Worm (Caenorhabditis elegans): ENCODE results near the gene scl-21.
A peak's percentile ranks its signal among the peaks of the same experiment; 100 is the strongest.

scl-21 gene

DNA sequence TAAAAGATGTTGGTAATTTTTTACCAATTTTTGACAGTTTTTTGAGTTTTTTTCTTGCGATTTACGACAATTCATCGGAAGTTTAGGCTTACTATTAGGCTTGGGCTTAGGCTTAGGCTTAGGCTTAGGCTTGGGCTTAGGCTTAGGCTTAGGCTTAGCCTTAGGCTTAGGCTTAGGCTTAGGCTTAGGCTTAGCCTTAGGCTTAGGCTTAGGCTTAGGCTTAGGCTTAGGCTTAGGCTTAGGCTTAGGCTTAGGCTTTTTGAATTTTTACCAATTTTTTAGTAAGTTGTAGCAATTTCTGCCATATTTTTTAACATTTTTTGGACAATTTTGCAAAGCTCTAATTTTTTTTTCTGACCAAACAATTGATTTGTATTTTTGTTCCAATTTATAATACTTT is 33.0 kb upstream of the scl-21 start:
- TF ChIP-seq ham-2 (GFP tag; optimal IDR thresholded peaks at IDR 0.05), result peak; percentile 17

DNA sequence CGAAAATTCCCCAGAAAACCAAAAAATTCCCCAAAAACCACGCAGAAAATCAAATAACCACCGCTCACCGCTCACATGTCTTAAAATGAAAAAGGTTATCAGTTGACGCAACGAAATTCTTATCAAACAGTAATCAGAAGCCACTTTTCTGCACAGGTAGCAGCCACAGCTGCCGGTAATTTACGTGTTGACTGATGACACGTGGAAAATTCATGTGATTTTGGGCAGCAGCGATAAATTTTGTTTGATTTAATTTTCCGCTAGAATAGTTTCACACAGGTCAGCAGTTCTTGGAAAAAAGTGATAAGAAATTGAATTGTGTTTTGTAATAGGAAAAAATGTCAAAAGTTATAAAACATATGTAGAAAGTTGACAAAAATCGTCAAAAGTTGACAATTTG is 32.1 kb upstream of the scl-21 start:
- TF ChIP-seq mep-1 (tag; optimal IDR thresholded peaks at IDR 0.05) (no peak), mls-2 (tag; optimal IDR thresholded peaks at IDR 0.05) (no peak), ceh-83 (GFP tag; optimal IDR thresholded peaks at IDR 0.05) (no peak), blmp-1 (tag; optimal IDR thresholded peaks at IDR 0.05) (no peak), elt-1 (tag; optimal IDR thresholded peaks at IDR 0.05; ENCODE audit: borderline replicate concordance, insufficient read depth) (no peak), ham-2 (GFP tag; optimal IDR thresholded peaks at IDR 0.05) (no peak)

DNA sequence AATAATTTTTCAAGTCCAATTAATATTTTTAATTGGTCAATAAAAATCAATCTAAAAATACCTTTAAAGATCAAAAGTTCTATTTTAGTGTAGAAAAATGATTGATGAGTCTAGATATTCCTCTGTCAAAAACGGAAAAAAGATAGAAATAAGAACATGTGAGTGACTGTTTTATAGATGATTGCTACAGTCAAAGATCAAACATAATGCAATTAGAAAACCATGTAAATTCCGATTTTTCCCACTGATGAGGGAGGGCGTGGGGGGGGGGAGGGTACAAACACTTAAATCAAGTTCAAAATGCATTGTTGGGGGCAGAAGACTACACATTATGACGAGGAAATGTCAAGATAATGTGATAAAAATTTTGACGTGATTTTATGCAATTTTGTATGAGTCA is 30.7 kb upstream of the scl-21 start:
- no peak for TF ChIP-seq ceh-43 (GFP tag; optimal IDR thresholded peaks at IDR 0.05)
- no peak for TF ChIP-seq nhr-76 (tag; optimal IDR thresholded peaks at IDR 0.05)
- no peak for TF ChIP-seq ztf-11 (tag; optimal IDR thresholded peaks at IDR 0.05)
- no peak for TF ChIP-seq lin-32 (GFP tag; optimal IDR thresholded peaks at IDR 0.05)
- no peak for TF ChIP-seq drap-1 (GFP tag; optimal IDR thresholded peaks at IDR 0.05)
- TF ChIP-seq mab-5 (tag; optimal IDR thresholded peaks at IDR 0.05), result no peak
- TF ChIP-seq nhr-237 (tag; optimal IDR thresholded peaks at IDR 0.05), result no peak
- TF ChIP-seq nhr-12 (tag; optimal IDR thresholded peaks at IDR 0.05), result no peak
- TF ChIP-seq snpc-4 (tag; optimal IDR thresholded peaks at IDR 0.05), result no peak
- TF ChIP-seq pha-4 (tag; optimal IDR thresholded peaks at IDR 0.05), result no peak
- no peak for TF ChIP-seq mls-2 (tag; optimal IDR thresholded peaks at IDR 0.05)

DNA sequence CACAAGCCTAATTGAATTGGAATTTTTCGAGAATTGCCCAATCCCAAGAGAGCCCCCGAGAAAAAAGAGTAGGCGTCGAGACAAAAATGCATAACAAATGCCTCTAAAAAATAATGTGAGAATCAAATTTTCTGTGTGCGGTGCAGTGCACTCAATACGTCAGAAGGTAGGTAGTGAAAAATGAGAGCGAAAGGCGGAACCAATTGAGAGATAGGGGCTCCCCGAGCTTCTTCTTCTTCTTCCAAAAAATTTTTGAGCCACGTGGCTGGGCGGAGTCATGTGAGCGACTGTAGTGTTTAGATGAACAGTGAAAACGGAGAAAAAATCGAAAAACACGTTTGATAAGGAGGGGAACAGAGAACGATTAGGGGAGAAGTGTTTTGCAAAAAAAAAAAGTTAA is 29.1 kb upstream of the scl-21 start:
- TF ChIP-seq ces-1 (GFP tag; optimal IDR thresholded peaks at IDR 0.05) (peak; percentile 17), nhr-76 (tag; optimal IDR thresholded peaks at IDR 0.05) (no peak)

DNA sequence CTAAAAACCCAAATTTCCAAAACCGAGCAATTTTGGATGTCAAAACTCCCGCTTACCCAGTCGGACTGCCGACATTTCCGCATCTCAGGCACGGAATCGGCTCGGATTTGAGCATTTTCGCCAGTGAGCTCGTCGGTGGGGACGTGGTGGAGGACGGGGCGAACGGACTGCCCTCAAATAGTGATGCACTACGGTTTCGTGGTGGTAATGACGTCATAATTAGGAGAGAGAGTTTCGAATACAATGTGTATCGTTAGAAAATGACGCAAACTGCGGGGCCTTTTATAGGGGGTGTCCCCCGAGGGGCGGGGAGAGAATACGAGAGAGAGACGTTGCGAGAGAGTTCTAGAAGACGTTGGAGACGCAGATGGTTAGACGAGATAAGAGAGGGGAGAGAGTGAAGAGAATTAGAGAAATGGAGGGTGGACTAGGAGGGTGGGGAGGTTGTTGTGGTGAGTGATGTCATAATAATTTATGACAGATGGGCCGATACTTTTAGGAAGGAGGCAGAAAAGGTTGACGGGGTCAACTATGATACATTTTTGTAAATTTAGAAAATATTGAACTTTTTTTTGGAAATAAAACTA is 27.2 kb upstream of the scl-21 start:
- TF ChIP-seq unc-39 (tag; optimal IDR thresholded peaks at IDR 0.05) (peak; percentile 90), zip-8 (tag; optimal IDR thresholded peaks at IDR 0.05) (peak; percentile 94), hlh-1 (tag; optimal IDR thresholded peaks at IDR 0.05) (peak; percentile 31), elt-3 (tag; optimal IDR thresholded peaks at IDR 0.05) (peak; percentile 82), nhr-76 (tag; optimal IDR thresholded peaks at IDR 0.05) (no peak), tbx-8 (GFP tag; optimal IDR thresholded peaks at IDR 0.05) (peak; percentile 26), drap-1 (GFP tag; optimal IDR thresholded peaks at IDR 0.05) (peak; percentile 94), ztf-11 (tag; optimal IDR thresholded peaks at IDR 0.05) (peak; percentile 85), lsy-2 (tag; optimal IDR thresholded peaks at IDR 0.05) (peak; percentile 69), mls-2 (tag; optimal IDR thresholded peaks at IDR 0.05) (peak; percentile 88), lin-32 (GFP tag; optimal IDR thresholded peaks at IDR 0.05) (peak; percentile 58), ceh-83 (GFP tag; optimal IDR thresholded peaks at IDR 0.05) (peak; percentile 92), unc-62 (GFP tag; optimal IDR thresholded peaks at IDR 0.05) (peak; percentile 99), unc-120 (tag; optimal IDR thresholded peaks at IDR 0.05; ENCODE audit: poor library complexity, severe bottlenecking) (peak; percentile 72), ceh-43 (GFP tag; optimal IDR thresholded peaks at IDR 0.05) (peak; percentile 75), nhr-237 (tag; optimal IDR thresholded peaks at IDR 0.05) (peak; percentile 45), snpc-4 (tag; optimal IDR thresholded peaks at IDR 0.05) (no peak), sptf-1 (tag; optimal IDR thresholded peaks at IDR 0.05) (peak; percentile 78), bed-3 (GFP tag; optimal IDR thresholded peaks at IDR 0.05) (no peak), ceh-39 (tag; optimal IDR thresholded peaks at IDR 0.05) (peak; percentile 87), sem-2 (GFP tag; optimal IDR thresholded peaks at IDR 0.05) (peak; percentile 68), nhr-12 (tag; optimal IDR thresholded peaks at IDR 0.05) (peak; percentile 86), elt-1 (tag; optimal IDR thresholded peaks at IDR 0.05; ENCODE audit: borderline replicate concordance, insufficient read depth) (peak; percentile 74), nhr-28 (tag; optimal IDR thresholded peaks at IDR 0.05) (no peak), ham-2 (GFP tag; optimal IDR thresholded peaks at IDR 0.05) (no peak), M03D4.4 (tag; optimal IDR thresholded peaks at IDR 0.05) (peak; percentile 70), mab-5 (tag; optimal IDR thresholded peaks at IDR 0.05) (peak; percentile 81), flh-1 (GFP tag; optimal IDR thresholded peaks at IDR 0.05) (peak; percentile 28), mep-1 (tag; optimal IDR thresholded peaks at IDR 0.05) (peak; percentile 72), cnd-1 (tag; optimal IDR thresholded peaks at IDR 0.05) (peak; percentile 89), nhr-2 (tag; optimal IDR thresholded peaks at IDR 0.05) (peak; percentile 93), ces-1 (GFP tag; optimal IDR thresholded peaks at IDR 0.05) (peak; percentile 82), blmp-1 (tag; optimal IDR thresholded peaks at IDR 0.05) (peak; percentile 25), lin-13 (tag; optimal IDR thresholded peaks at IDR 0.05) (peak; percentile 83), pha-4 (tag; optimal IDR thresholded peaks at IDR 0.05) (peak; percentile 10)
